Worm (Caenorhabditis elegans) whole organism, midembryonic: ENCODE measurements around the gene clec-173.

Source experiments
- T22C8.4 ChIP-seq: fragments of 200-800 bp; sonication (Bioruptor generic); IDR thresholded peaks from 2 replicates; pipeline ENCODE4 v1.3.6; 2022; ENCODE audit warnings: missing genetic modification characterization, missing compliant biosample characterization
- cog-1 ChIP-seq: sonication (generic microtip); optimal IDR thresholded peaks from 2 replicates; lab custom pipeline; 2016; ENCODE audit warnings: missing genetic modification characterization, missing compliant biosample characterization
- flt-1 ChIP-seq: fragments of 200-800 bp; sonication (Bioruptor generic); IDR thresholded peaks from 2 replicates; pipeline ENCODE4 v1.3.6; 2022; ENCODE audit warnings: missing genetic modification characterization, missing compliant biosample characterization
- klf-2 ChIP-seq: fragments of 200-800 bp; sonication (Bioruptor generic); conservative IDR thresholded peaks from 2 replicates; pipeline ENCODE4 v1.3.6; 2022; ENCODE audit warnings: missing genetic modification reagents, missing genetic modification characterization, missing compliant biosample characterization
- ref-1 ChIP-seq: fragments of 200-800 bp; sonication (Bioruptor generic); conservative IDR thresholded peaks from 2 replicates; pipeline ENCODE4 v1.3.6; 2022; ENCODE audit warnings: missing genetic modification reagents, missing genetic modification characterization, missing compliant biosample characterization
- ztf-23 ChIP-seq: fragments of 200-800 bp; sonication (Bioruptor generic); IDR thresholded peaks from 2 replicates; pipeline ENCODE4 v1.3.6; 2022; ENCODE audit warnings: missing genetic modification reagents, missing genetic modification characterization, missing compliant biosample characterization
- ztf-29 ChIP-seq: fragments of 200-800 bp; sonication (Bioruptor generic); IDR thresholded peaks from 2 replicates; pipeline ENCODE4 v1.3.6; 2022; ENCODE audit warnings: missing genetic modification reagents, missing genetic modification characterization, missing compliant biosample characterization

DNA sequence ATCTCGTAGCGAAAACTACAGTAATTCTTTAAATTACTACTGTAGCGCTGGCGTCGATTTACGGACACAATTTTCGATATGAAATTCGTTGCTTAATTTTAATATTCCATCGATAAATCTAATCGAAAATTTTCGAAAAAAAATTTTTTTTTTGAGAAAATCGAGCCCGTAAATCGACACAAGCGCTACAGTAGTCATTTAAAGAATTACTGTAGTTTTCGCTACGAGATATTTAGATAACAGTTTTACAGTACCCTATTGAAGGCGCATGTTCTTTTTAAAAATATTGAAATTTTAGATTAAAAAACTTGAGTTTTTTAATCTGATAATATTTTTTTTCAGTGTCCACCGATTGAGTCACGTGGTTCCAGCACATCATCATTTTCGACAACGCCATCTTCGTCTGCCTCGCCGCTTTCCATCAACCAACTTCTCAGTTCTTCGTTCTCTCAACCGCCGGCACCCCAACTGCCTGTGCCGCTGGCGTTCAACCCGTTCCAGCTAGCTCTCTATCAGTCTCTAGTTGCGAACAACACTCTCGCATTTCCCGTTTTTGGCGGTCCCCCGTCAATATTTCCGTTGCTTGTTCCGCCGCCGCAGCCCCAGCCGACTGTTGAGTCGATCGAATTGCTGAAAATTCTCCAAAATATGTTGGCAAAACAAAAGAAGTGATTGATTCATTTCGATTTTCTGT is 26.5 kb upstream of the clec-173 start:
- no peak for TF ChIP-seq ztf-29
- no peak for TF ChIP-seq klf-2 (GFP tag; lab: Robert Waterston, UW)
- no peak for TF ChIP-seq cog-1 (tag; lab: Kevin White, UChicago)
- no peak for TF ChIP-seq ztf-23
- TF ChIP-seq ref-1 (GFP tag; lab: Robert Waterston, UW) = no peak
- no peak for TF ChIP-seq T22C8.4 (GFP tag; lab: Robert Waterston, UW)
- no peak for TF ChIP-seq flt-1 (GFP tag; lab: Robert Waterston, UW)
